Fruit fly (Drosophila melanogaster) S2 (cell line): ENCODE results near the gene Osi23.

ENCODE experiments used
- CG8478 ChIP-seq: fragments of >200 bp; optimal IDR thresholded peaks from 2 replicates; lab custom pipeline; 2018
- CTCF ChIP-seq, 2 experiments: fragments of >200 bp; optimal IDR thresholded peaks; 2 replicates each; lab custom pipeline; 2018

DNA sequence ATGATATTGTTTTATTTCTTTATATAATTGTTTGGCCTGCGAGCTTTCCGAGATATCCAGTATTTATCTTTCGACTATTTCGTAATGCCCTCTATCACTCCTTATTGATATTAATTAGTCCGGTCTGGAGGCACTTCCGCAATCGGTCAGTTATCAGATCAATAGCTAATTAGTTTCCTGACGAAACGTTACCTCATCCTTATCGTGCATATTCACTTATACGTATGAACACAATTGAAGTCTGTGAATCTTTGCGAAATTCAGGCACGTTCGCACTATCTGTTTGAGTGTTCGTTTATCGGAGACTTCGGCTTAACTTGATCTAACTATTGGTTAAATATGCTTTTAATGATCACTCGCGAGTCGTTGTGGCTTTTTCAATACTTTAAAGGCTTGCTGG lies 8.4 kb upstream of the Osi23 start:
- TF ChIP-seq CG8478 (lab: Kevin White, UChicago) = no peak
- TF ChIP-seq CTCF (optimal IDR thresholded peaks at IDR 0.05; lab: Kevin White, UChicago) = no peak
